Worm (Caenorhabditis elegans): ENCODE results near the gene H05C05.4.
A peak's percentile ranks its signal among the peaks of the same experiment; 100 is the strongest.

H05C05.4 gene

DNA sequence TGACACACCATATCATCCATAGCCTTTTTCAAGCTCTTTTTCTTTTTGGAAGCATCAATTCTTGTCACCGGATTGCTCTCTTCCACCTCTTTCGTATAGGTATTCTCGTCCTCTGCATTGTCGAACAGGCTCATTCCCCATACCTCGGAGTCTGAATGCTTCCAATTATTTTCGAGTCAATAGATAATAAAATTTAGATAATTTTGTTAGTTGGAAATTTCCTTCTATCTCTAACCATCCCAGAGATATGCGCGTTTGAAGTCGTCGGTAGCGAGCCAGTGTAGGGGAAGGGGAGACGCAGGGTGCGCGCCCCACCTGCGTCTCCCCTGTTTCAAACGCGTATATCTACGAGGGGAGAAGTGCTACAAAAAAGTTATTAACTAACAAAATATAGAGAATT, 25.1 kb downstream of the H05C05.4 start:
- TF ChIP-seq mdl-1 (tag; optimal IDR thresholded peaks at IDR 0.05) (no peak), ceh-82 (tag; optimal IDR thresholded peaks at IDR 0.05) (no peak), skn-1 (tag; optimal IDR thresholded peaks at IDR 0.05) (no peak), nhr-10 (tag; optimal IDR thresholded peaks at IDR 0.05) (no peak), nhr-25 (tag; optimal IDR thresholded peaks at IDR 0.05) (no peak), peb-1 (tag; optimal IDR thresholded peaks at IDR 0.05) (no peak), unc-39 (tag; optimal IDR thresholded peaks at IDR 0.05) (no peak), ztf-11 (tag; optimal IDR thresholded peaks at IDR 0.05) (no peak), nhr-21 (tag; optimal IDR thresholded peaks at IDR 0.05) (no peak), alr-1 (tag; optimal IDR thresholded peaks at IDR 0.05) (no peak), snpc-4 (tag; optimal IDR thresholded peaks at IDR 0.05) (no peak), nhr-129 (tag; optimal IDR thresholded peaks at IDR 0.05) (no peak), nhr-77 (tag; optimal IDR thresholded peaks at IDR 0.05) (no peak)

DNA sequence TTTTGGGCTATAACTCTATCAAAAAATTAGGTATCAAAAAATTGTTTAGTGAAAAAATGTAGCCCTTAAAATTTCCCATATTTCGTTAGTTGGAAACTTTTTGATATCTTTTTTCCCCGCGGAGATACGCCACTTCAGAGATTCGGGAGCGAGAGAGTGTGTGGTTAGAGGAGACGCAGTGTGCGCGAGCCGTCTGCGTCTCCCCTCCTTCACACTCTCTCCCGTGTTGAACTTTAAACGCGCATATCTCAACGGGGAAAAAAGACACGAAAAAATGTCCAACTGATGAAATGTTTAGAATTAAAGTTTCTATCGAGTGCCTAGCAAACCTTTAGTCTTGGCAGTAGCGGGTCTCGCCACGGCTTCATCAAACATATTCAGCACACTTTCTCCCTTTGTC, 25.7 kb downstream of the H05C05.4 start:
- TF ChIP-seq unc-55 (GFP tag; optimal IDR thresholded peaks at IDR 0.05) (no peak), nhr-23 (tag; optimal IDR thresholded peaks at IDR 0.05) (no peak), snpc-4 (tag; optimal IDR thresholded peaks at IDR 0.05) (no peak), mdl-1 (tag; optimal IDR thresholded peaks at IDR 0.05) (no peak), mab-5 (tag; optimal IDR thresholded peaks at IDR 0.05) (no peak), nhr-10 (tag; optimal IDR thresholded peaks at IDR 0.05) (no peak), Y55F3AM.14 (GFP tag; optimal IDR thresholded peaks at IDR 0.05) (no peak), sem-4 (tag; optimal IDR thresholded peaks at IDR 0.05) (no peak), fos-1 (tag; optimal IDR thresholded peaks at IDR 0.05) (no peak), mbf-1 (tag; optimal IDR thresholded peaks at IDR 0.05) (no peak), egl-27 (tag; optimal IDR thresholded peaks at IDR 0.05) (no peak), nhr-12 (tag; optimal IDR thresholded peaks at IDR 0.05) (no peak), ztf-11 (tag; optimal IDR thresholded peaks at IDR 0.05) (no peak), unc-39 (tag; optimal IDR thresholded peaks at IDR 0.05) (no peak), elt-3 (tag; optimal IDR thresholded peaks at IDR 0.05) (no peak), blmp-1 (tag; optimal IDR thresholded peaks at IDR 0.05; ENCODE audit: insufficient read depth) (no peak), ztf-1 (GFP tag; conservative IDR thresholded peaks at IDR 0.05) (no peak)

DNA sequence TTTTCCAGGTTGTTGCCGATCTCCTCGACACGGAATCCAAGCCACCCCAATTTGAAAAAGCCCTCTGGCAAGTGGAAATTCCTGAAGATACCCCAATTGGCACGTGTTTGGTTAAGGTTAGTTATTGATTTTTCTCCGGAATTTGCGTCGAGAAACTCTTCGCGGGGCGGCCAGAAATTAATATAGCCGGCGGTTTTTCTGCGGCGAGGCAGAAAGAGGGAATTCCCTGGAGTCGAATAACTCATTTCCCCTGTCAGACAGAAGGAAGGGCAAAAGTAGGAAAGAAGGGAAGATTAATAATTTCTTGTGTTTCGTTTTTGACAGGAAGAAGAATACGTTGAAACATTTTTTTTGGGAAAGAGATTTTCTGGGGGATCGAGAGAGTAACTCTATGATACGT, 27.3 kb downstream of the H05C05.4 start:
- peak; percentile 65 for TF ChIP-seq mab-5 (tag; optimal IDR thresholded peaks at IDR 0.05)
- TF ChIP-seq fos-1 (tag; optimal IDR thresholded peaks at IDR 0.05) = no peak
- TF ChIP-seq ztf-11 (tag; optimal IDR thresholded peaks at IDR 0.05) = no peak
- no peak for TF ChIP-seq mdl-1 (tag; optimal IDR thresholded peaks at IDR 0.05)

DNA sequence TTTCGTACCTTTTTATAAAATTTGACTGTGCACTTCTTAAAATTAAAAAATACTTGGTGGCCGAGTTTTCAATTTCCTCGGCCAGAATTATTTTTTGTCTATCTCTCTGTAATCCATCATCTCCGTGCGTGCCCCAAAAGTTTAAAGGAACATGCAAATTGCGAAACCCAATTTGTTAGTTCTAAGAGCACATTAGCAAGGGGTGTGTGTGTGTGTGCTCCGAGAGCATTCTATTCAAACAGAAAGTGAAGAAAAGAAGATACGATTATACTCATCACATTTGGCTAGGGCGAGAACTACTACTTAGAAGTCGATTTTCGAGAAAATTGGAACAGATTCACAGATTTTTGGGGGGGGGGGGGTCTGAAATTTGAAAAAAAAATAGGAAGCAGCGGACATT, 32.0 kb downstream of the H05C05.4 start:
- TF ChIP-seq lsy-2 (tag; optimal IDR thresholded peaks at IDR 0.05) (peak in 1 of 2 experiments; percentile 25), sem-4 (tag; optimal IDR thresholded peaks at IDR 0.05) (peak; percentile 6), ceh-82 (tag; optimal IDR thresholded peaks at IDR 0.05) (no peak), zag-1 (tag; optimal IDR thresholded peaks at IDR 0.05) (peak; percentile 29)

DNA sequence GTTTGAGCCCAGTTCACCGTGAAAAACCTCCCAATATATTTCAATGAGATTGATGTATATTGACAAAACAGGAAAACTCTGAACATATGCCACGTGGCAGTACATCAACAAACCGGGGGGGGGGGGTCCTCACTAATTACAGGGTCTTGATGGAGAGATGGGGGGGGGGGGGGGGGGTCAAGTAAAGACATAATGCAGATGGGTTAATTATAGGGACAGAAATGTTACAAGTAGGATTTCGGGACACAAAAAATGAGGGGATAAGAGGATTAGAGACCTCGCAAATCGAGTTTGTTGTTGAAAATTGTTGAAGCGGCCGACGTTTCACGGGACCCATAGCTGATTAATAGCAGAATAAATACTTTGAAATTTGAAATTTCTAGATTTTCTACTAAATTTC, 33.1 kb downstream of the H05C05.4 start:
- TF ChIP-seq nhr-77 (tag; optimal IDR thresholded peaks at IDR 0.05) = no peak

DNA sequence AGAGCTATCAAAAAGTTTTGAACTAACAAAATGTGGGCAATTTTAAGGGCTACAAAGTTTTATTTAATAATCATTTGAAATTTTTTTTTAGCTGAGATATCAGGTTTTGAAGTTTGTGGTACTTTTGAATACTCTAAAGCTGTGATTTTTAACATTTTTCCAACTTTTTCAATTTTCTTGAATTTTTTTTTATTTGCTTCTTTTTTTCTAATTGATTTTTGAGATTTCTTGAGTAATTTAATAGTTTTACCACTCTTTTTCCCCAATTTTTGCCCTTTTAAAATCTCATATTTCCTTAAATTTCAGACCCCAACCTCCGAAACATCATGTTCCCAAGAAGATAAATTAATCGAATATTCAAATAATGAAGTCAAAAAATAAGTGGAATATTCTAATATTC, 35.4 kb downstream of the H05C05.4 start, which contains the start of gene cdh-1:
Gene cdh-1 (plus strand): TSS at position 301 of the 400 bp plus-strand sequence.
- TF ChIP-seq sma-9 (GFP tag; optimal IDR thresholded peaks at IDR 0.05) (no peak), sma-9 (tag; optimal IDR thresholded peaks at IDR 0.05) (no peak), lin-11 (tag; optimal IDR thresholded peaks at IDR 0.05) (no peak), nhr-10 (tag; optimal IDR thresholded peaks at IDR 0.05) (no peak), fos-1 (tag; optimal IDR thresholded peaks at IDR 0.05) (no peak), unc-55 (GFP tag; optimal IDR thresholded peaks at IDR 0.05) (no peak), F13H6.1 (tag; optimal IDR thresholded peaks at IDR 0.05) (no peak), nhr-129 (tag; optimal IDR thresholded peaks at IDR 0.05) (no peak), elt-3 (tag; optimal IDR thresholded peaks at IDR 0.05) (no peak), lin-39 (tag; optimal IDR thresholded peaks at IDR 0.05) (no peak), lsy-2 (tag; optimal IDR thresholded peaks at IDR 0.05) (no peak), dmd-4 (tag; optimal IDR thresholded peaks at IDR 0.05) (no peak), nhr-6 (tag; optimal IDR thresholded peaks at IDR 0.05) (no peak)

Measured in whole organism, L2 larva.